Fruit fly (Drosophila melanogaster) whole organism, embryonic: ENCODE data around the gene eIF4G2.
A peak's percentile ranks its signal among the peaks of the same experiment; 100 is the strongest.

Experiments
- Abd-B ChIP-seq: fragments of 200-800 bp; sonication (Bioruptor generic); optimal IDR thresholded peaks from 2 replicates; lab custom pipeline; 2018; ENCODE audit warnings: missing biosample characterization, mild to moderate bottlenecking, missing genetic modification characterization, moderate library complexity
- Ada2b ChIP-seq: fragments of 200-800 bp; sonication (Bioruptor generic); IDR thresholded peaks from 2 replicates; pipeline ENCODE4 v1.3.6; 2022; ENCODE audit warnings: missing biosample characterization, missing genetic modification characterization
- CG10543 ChIP-seq: fragments of 200-800 bp; sonication (Bioruptor generic); optimal IDR thresholded peaks from 3 replicates; lab custom pipeline; 2017; ENCODE audit warnings: missing biosample characterization, mild to moderate bottlenecking, missing genetic modification characterization, moderate library complexity
- CG11398 ChIP-seq: fragments of 200-800 bp; sonication (Bioruptor generic); optimal IDR thresholded peaks from 2 replicates; lab custom pipeline; 2016; ENCODE audit warnings: missing biosample characterization, missing genetic modification characterization
- CG11456 ChIP-seq: fragments of 200-800 bp; sonication (Bioruptor generic); IDR thresholded peaks from 3 replicates; pipeline ENCODE4 v1.3.6; 2022; ENCODE audit warnings: missing biosample characterization, missing genetic modification characterization
- CG13123 ChIP-seq: fragments of 200-800 bp; sonication (Bioruptor generic); optimal IDR thresholded peaks from 2 replicates; lab custom pipeline; 2016; ENCODE audit warnings: missing biosample characterization, missing genetic modification characterization
- CG1602 ChIP-seq: fragments of 200-800 bp; sonication (Bioruptor generic); optimal IDR thresholded peaks from 3 replicates; lab custom pipeline; 2016; ENCODE audit warnings: missing biosample characterization, missing genetic modification characterization
- CG16815 ChIP-seq: fragments of 200-800 bp; sonication (Bioruptor generic); optimal IDR thresholded peaks from 3 replicates; lab custom pipeline; 2017; ENCODE audit warnings: missing biosample characterization, mild to moderate bottlenecking, missing genetic modification characterization
- CG18262 ChIP-seq: fragments of 200-800 bp; optimal IDR thresholded peaks from 3 replicates; lab custom pipeline; 2019; ENCODE audit warnings: missing biosample characterization, mild to moderate bottlenecking, missing genetic modification characterization, moderate library complexity
- CG33557 ChIP-seq: fragments of 200-800 bp; sonication (Bioruptor generic); optimal IDR thresholded peaks from 2 replicates; lab custom pipeline; 2019; ENCODE audit warnings: missing biosample characterization, mild to moderate bottlenecking, missing genetic modification characterization, moderate library complexity
- CG34224 ChIP-seq: fragments of 200-800 bp; sonication (Bioruptor generic); IDR thresholded peaks from 3 replicates; pipeline ENCODE4 v1.3.6; 2022; ENCODE audit warnings: missing biosample characterization, missing genetic modification characterization; ENCODE audit not compliant: partially characterized antibody
- CG34422 ChIP-seq: fragments of 200-800 bp; sonication (Bioruptor generic); IDR thresholded peaks from 3 replicates; pipeline ENCODE4 v1.3.6; 2022; ENCODE audit warnings: missing biosample characterization, missing genetic modification characterization
- CG3847 ChIP-seq: fragments of 200-800 bp; sonication (Bioruptor generic); IDR thresholded peaks from 2 replicates; pipeline ENCODE4 v1.3.6; 2022; ENCODE audit warnings: missing biosample characterization, missing genetic modification characterization
- CG42726 ChIP-seq: fragments of 200-800 bp; sonication (Bioruptor generic); IDR thresholded peaks from 2 replicates; pipeline ENCODE4 v1.3.6; 2022; ENCODE audit warnings: missing biosample characterization, missing genetic modification characterization; ENCODE audit not compliant: partially characterized antibody
- CG4707 ChIP-seq: fragments of 200-800 bp; sonication (Bioruptor generic); optimal IDR thresholded peaks from 2 replicates; lab custom pipeline; 2018; ENCODE audit warnings: missing biosample characterization, mild to moderate bottlenecking, missing genetic modification characterization, moderate library complexity
- CG5180 ChIP-seq: fragments of 200-800 bp; sonication (Bioruptor generic); optimal IDR thresholded peaks from 3 replicates; lab custom pipeline; 2017; ENCODE audit warnings: missing biosample characterization, missing genetic modification characterization, mild to moderate bottlenecking, moderate library complexity, missing genetic modification reagents
- CG6765 ChIP-seq: fragments of 200-800 bp; sonication (Bioruptor generic); optimal IDR thresholded peaks from 3 replicates; lab custom pipeline; 2017; ENCODE audit warnings: missing biosample characterization, mild to moderate bottlenecking, missing genetic modification characterization
- CG9609 ChIP-seq: fragments of 200-800 bp; sonication (Bioruptor generic); optimal IDR thresholded peaks from 3 replicates; lab custom pipeline; 2016; ENCODE audit warnings: missing biosample characterization, missing genetic modification characterization
- CoRest ChIP-seq: fragments of 200-800 bp; sonication (Bioruptor generic); optimal IDR thresholded peaks from 3 replicates; lab custom pipeline; 2018; ENCODE audit warnings: missing biosample characterization, mild to moderate bottlenecking, missing genetic modification characterization, moderate library complexity
- Dad ChIP-seq: fragments of 200-800 bp; sonication (Bioruptor generic); optimal IDR thresholded peaks from 3 replicates; lab custom pipeline; 2016; ENCODE audit warnings: missing biosample characterization, missing genetic modification characterization
- Hmx ChIP-seq: fragments of 200-800 bp; sonication (Bioruptor generic); optimal IDR thresholded peaks from 2 replicates; lab custom pipeline; 2016; ENCODE audit warnings: missing biosample characterization, missing genetic modification characterization
- Mes4 ChIP-seq: fragments of 200-800 bp; sonication (Bioruptor generic); optimal IDR thresholded peaks from 2 replicates; lab custom pipeline; 2016; ENCODE audit warnings: missing biosample characterization, missing genetic modification characterization
- NfI ChIP-seq: fragments of 200-800 bp; sonication (Bioruptor generic); optimal IDR thresholded peaks from 3 replicates; lab custom pipeline; 2018; ENCODE audit warnings: missing biosample characterization, mild to moderate bottlenecking, missing genetic modification characterization, moderate library complexity
- PHDP ChIP-seq: fragments of 200-800 bp; sonication (Bioruptor generic); optimal IDR thresholded peaks from 3 replicates; lab custom pipeline; 2018; ENCODE audit warnings: missing biosample characterization, mild to moderate bottlenecking, missing genetic modification characterization, moderate library complexity
- az2 ChIP-seq: fragments of 200-800 bp; sonication (Bioruptor generic); optimal IDR thresholded peaks from 3 replicates; lab custom pipeline; 2016; ENCODE audit warnings: missing biosample characterization, missing genetic modification characterization
- cad ChIP-seq: fragments of >200 bp; optimal IDR thresholded peaks from 2 replicates; lab custom pipeline; 2017; ENCODE audit warnings: missing biosample characterization, missing genetic modification characterization
- chn ChIP-seq: fragments of 200-800 bp; sonication (Bioruptor generic); optimal IDR thresholded peaks from 2 replicates; lab custom pipeline; 2016; ENCODE audit warnings: missing biosample characterization, missing genetic modification characterization
- corto ChIP-seq: fragments of 200-800 bp; sonication (Bioruptor generic); optimal IDR thresholded peaks from 2 replicates; lab custom pipeline; 2016; ENCODE audit warnings: missing biosample characterization, mild to moderate bottlenecking, missing genetic modification characterization, moderate library complexity
- dimm ChIP-seq: fragments of 200-800 bp; sonication (Bioruptor generic); IDR thresholded peaks from 2 replicates; pipeline ENCODE4 v1.3.6; 2022; ENCODE audit warnings: missing biosample characterization, missing genetic modification characterization
- dm ChIP-seq: fragments of 200-800 bp; sonication (Bioruptor generic); optimal IDR thresholded peaks from 3 replicates; lab custom pipeline; 2016; ENCODE audit warnings: missing biosample characterization, missing genetic modification characterization
- en ChIP-seq: fragments of 200-800 bp; sonication (Bioruptor generic); optimal IDR thresholded peaks from 2 replicates; lab custom pipeline; 2016; ENCODE audit warnings: missing biosample characterization, missing genetic modification characterization
- eve ChIP-seq, 2 experiments: fragments of >200 bp; optimal IDR thresholded peaks; 2 replicates each; lab custom pipeline; 2017; ENCODE audit warnings: missing biosample characterization in 2 of 2, missing genetic modification characterization in 2 of 2
- fd102C ChIP-seq: fragments of 200-800 bp; sonication (Bioruptor generic); optimal IDR thresholded peaks from 2 replicates; lab custom pipeline; 2018; ENCODE audit warnings: missing biosample characterization, mild to moderate bottlenecking, missing genetic modification characterization, moderate library complexity
- fd3F ChIP-seq: fragments of 200-800 bp; sonication (Bioruptor generic); optimal IDR thresholded peaks from 2 replicates; lab custom pipeline; 2018; ENCODE audit warnings: missing biosample characterization, mild to moderate bottlenecking, missing genetic modification characterization, moderate library complexity
- gcm2 ChIP-seq: fragments of 200-800 bp; sonication (Bioruptor generic); optimal IDR thresholded peaks from 2 replicates; lab custom pipeline; 2016; ENCODE audit warnings: missing biosample characterization, missing genetic modification characterization
- gro ChIP-seq: fragments of 200-800 bp; sonication (Bioruptor generic); optimal IDR thresholded peaks from 2 replicates; lab custom pipeline; 2016; ENCODE audit warnings: missing biosample characterization, missing genetic modification characterization
- mld ChIP-seq: fragments of 200-800 bp; sonication (Bioruptor generic); IDR thresholded peaks from 3 replicates; pipeline ENCODE4 v1.3.6; 2022; ENCODE audit warnings: missing biosample characterization, missing genetic modification characterization; ENCODE audit not compliant: partially characterized antibody
- nom ChIP-seq: fragments of 200-800 bp; sonication (Bioruptor generic); optimal IDR thresholded peaks from 2 replicates; lab custom pipeline; 2017; ENCODE audit warnings: missing biosample characterization, missing genetic modification characterization, mild to moderate bottlenecking, moderate library complexity, missing genetic modification reagents
- shn ChIP-seq: fragments of 200-800 bp; sonication (Bioruptor generic); optimal IDR thresholded peaks from 3 replicates; lab custom pipeline; 2016; ENCODE audit warnings: missing biosample characterization, missing genetic modification characterization
- slou ChIP-seq: fragments of 200-800 bp; sonication (Bioruptor generic); optimal IDR thresholded peaks from 3 replicates; lab custom pipeline; 2016; ENCODE audit warnings: missing biosample characterization, missing genetic modification characterization
- sob ChIP-seq: fragments of 200-800 bp; sonication (Bioruptor generic); IDR thresholded peaks from 2 replicates; pipeline ENCODE4 v1.3.6; 2022; ENCODE audit warnings: missing biosample characterization, missing genetic modification characterization
- sqz ChIP-seq: fragments of 200-800 bp; sonication (Bioruptor generic); optimal IDR thresholded peaks from 3 replicates; lab custom pipeline; 2018; ENCODE audit warnings: missing biosample characterization, mild to moderate bottlenecking, missing genetic modification characterization
- sr ChIP-seq: fragments of 200-800 bp; sonication (Bioruptor generic); IDR thresholded peaks from 3 replicates; pipeline ENCODE4 v1.3.6; 2022; ENCODE audit warnings: missing biosample characterization, missing genetic modification characterization
- stc ChIP-seq: fragments of 200-800 bp; sonication (Bioruptor generic); IDR thresholded peaks from 2 replicates; pipeline ENCODE4 v1.3.6; 2022; ENCODE audit warnings: missing biosample characterization, missing genetic modification characterization
- tna ChIP-seq: fragments of 200-800 bp; sonication (Bioruptor generic); IDR thresholded peaks from 2 replicates; pipeline ENCODE4 v1.3.6; 2022; ENCODE audit warnings: missing biosample characterization, missing genetic modification characterization; ENCODE audit not compliant: partially characterized antibody
- tup ChIP-seq: fragments of 200-800 bp; sonication (Bioruptor generic); optimal IDR thresholded peaks from 2 replicates; lab custom pipeline; 2016; ENCODE audit warnings: missing biosample characterization, mild to moderate bottlenecking, missing genetic modification characterization, moderate library complexity
- wek ChIP-seq: fragments of 200-800 bp; sonication (Bioruptor generic); optimal IDR thresholded peaks from 3 replicates; lab custom pipeline; 2018; ENCODE audit warnings: missing biosample characterization, mild to moderate bottlenecking, missing genetic modification characterization, moderate library complexity
- wor ChIP-seq: fragments of 200-800 bp; sonication (Bioruptor generic); IDR thresholded peaks from 2 replicates; pipeline ENCODE4 v1.3.6; 2022; ENCODE audit warnings: missing biosample characterization, missing genetic modification characterization

The eIF4G2 gene

DNA sequence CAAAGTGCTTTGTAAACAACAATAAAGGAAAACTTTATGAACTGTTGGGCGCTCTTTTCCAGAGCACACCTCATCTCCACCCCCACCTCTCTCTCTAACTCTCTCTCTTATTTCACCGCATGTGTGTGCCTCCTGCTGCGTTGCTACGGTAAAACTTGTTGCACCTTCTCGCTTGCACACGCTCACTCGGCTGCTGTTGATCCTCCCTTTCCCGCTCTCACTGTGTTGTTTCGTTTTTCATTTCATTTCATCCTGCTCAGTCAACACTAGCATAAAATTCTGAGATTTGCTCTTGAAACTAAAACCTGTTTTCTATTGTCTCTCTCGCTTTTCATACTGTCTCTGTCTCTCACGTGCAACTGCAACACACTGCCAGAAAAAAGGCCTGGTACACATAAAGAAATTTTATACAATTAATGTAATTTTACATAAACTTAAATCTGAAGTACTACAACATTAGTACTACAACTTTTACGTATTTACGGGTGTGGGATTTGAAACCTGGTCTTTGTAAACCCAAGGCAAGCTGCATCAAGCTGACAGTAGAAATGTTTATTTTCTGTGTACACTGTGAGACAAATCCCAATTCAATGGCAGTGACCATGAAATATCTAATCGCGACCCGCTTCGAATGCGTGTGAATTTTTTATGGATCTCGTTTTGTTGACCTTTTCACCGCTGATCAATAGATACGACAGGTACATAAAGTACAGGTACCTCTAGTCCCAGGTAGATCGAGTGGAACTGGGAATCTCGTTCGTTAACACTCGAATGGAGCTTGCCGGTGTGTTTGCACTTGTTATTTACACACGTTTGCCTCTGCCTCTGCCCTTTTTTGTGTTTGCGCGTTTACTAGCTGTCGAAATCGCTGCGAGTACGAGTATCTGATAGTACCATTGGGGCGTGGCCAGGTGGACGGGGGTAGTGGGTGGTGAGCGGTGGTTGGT, 36.3 kb downstream of the eIF4G2 start:
- TF ChIP-seq Mes4 (peak; percentile 84), sob (peak; percentile 21), CG5180 (peak; percentile 67), CG11456 (GFP tag; lab: Robert Waterston, UW) (0 out of 3 replicates have a peak, but pooled peaks have one; percentile 57), fd3F (GFP tag; lab: Kevin White, UChicago) (peak; percentile 17), CG6765 (peak; percentile 78), tna (GFP tag; lab: Robert Waterston, UW) (no peak), stc (peak; percentile 77), az2 (GFP tag; lab: Kevin White, UChicago) (peak; percentile 95), CG3847 (peak; percentile 50; the same call in 1 of the 2 replicates), CG18262 (tag; lab: Kevin White, UChicago) (peak; percentile 97), corto (peak; percentile 85), Abd-B (GFP tag; lab: Kevin White, UChicago) (peak; percentile 89), cad (GFP tag; lab: Kevin White, UChicago) (peak; percentile 11), sqz (GFP tag; lab: Kevin White, UChicago) (peak; percentile 91), CoRest (peak; percentile 89), CG34422 (peak; percentile 77), slou (GFP tag; lab: Kevin White, UChicago) (peak; percentile 18), fd102C (GFP tag; lab: Kevin White, UChicago) (peak; percentile 88), CG42726 (no peak), CG34224 (GFP tag; lab: Robert Waterston, UW) (no peak), eve (GFP tag; optimal IDR thresholded peaks at IDR 0.05; lab: Kevin White, UChicago) (peak in 1 of 2 experiments; percentile 77), PHDP (tag; lab: Kevin White, UChicago) (peak; percentile 82), mld (GFP tag; lab: Robert Waterston, UW) (no peak), Ada2b (peak; percentile 76), wek (GFP tag; lab: Kevin White, UChicago) (peak; percentile 83), wor (GFP tag; lab: Robert Waterston, UW) (peak; percentile 73), shn (peak; percentile 54), Dad (peak; percentile 36), gcm2 (GFP tag; lab: Kevin White, UChicago) (peak; percentile 58), CG1602 (GFP tag; lab: Kevin White, UChicago) (peak; percentile 90), CG9609 (GFP tag; lab: Kevin White, UChicago) (peak; percentile 62), tup (GFP tag; lab: Kevin White, UChicago) (peak; percentile 30), nom (peak; percentile 46), CG4707 (GFP tag; lab: Kevin White, UChicago) (peak; percentile 72), sr (GFP tag; lab: Robert Waterston, UW) (peak; percentile 16; the same call in 1 of the 3 replicates), CG16815 (GFP tag; lab: Kevin White, UChicago) (peak; percentile 91), CG11398 (GFP tag; lab: Kevin White, UChicago) (peak; percentile 75), Hmx (GFP tag; lab: Kevin White, UChicago) (peak; percentile 47), chn (peak; percentile 78), dimm (GFP tag; lab: Robert Waterston, UW) (peak; percentile 56), en (peak; percentile 70), CG10543 (GFP tag; lab: Kevin White, UChicago) (peak; percentile 91), CG13123 (GFP tag; lab: Kevin White, UChicago) (peak; percentile 77), dm (GFP tag; lab: Kevin White, UChicago) (peak; percentile 79), NfI (peak; percentile 71), CG33557 (peak; percentile 92), gro (GFP tag; lab: Kevin White, UChicago) (peak; percentile 8)
